Fruit fly (Drosophila melanogaster) whole organism, embryonic: ENCODE results near the gene CG7156.
A peak's percentile ranks its signal among the peaks of the same experiment; 100 is the strongest.

Experiments
- CG15514 ChIP-seq: fragments of 200-800 bp; sonication (Bioruptor generic); optimal IDR thresholded peaks from 3 replicates; lab custom pipeline; 2017; ENCODE audit warnings: missing biosample characterization, missing genetic modification characterization, mild to moderate bottlenecking, moderate library complexity, missing genetic modification reagents
- Oaz ChIP-seq: fragments of 200-800 bp; sonication (Bioruptor generic); IDR thresholded peaks from 2 replicates; pipeline ENCODE4 v1.3.6; 2022; ENCODE audit warnings: missing biosample characterization, missing genetic modification characterization
- jumu ChIP-seq: fragments of 200-800 bp; sonication (Bioruptor generic); optimal IDR thresholded peaks from 3 replicates; lab custom pipeline; 2016; ENCODE audit warnings: missing biosample characterization, missing genetic modification characterization
- kay ChIP-seq: fragments of 200-800 bp; sonication (Bioruptor generic); optimal IDR thresholded peaks from 2 replicates; lab custom pipeline; 2016; ENCODE audit warnings: missing biosample characterization, missing genetic modification characterization

dm6 chr3R:18274328-18275098 is 32.6 kb upstream of the CG7156 start, which contains the start of the genes Vps39 and eIF1A:
- no peak for TF ChIP-seq Oaz
- TF ChIP-seq jumu = no peak
- TF ChIP-seq CG15514 (GFP tag; lab: Kevin White, UChicago) = peak; percentile 99
- peak; percentile 1 for TF ChIP-seq kay (GFP tag; lab: Kevin White, UChicago)
